Worm (Caenorhabditis elegans): ENCODE results near the gene F39E9.6.

F39E9.6 gene

ce11 chrII:3313442-3313841 is at the start of gene F39E9.6:
F39E9.6 (minus strand) TSS chrII:3313542.
- no peak for TF ChIP-seq unc-62 (GFP tag; optimal IDR thresholded peaks at IDR 0.05)

- no peak for TF ChIP-seq unc-62 (GFP tag; optimal IDR thresholded peaks at IDR 0.05)
These were observed 45.5 kb upstream of the F39E9.6 start, which contains the start of the genes lido-14 and bath-27 for ce11 chrII:3358834-3359233. lido-14 (plus strand) TSS chrII:3359134. bath-27 (plus strand) TSS chrII:3359139.

- TF ChIP-seq unc-62 (GFP tag; optimal IDR thresholded peaks at IDR 0.05), result no peak
These were observed 36.5 kb upstream of the F39E9.6 start, which contains the start of gene F14D2.8 for ce11 chrII:3349820-3350291. F14D2.8 (minus strand) TSS chrII:3349870.

ce11 chrII:3347940-3348610 is 34.7 kb upstream of the F39E9.6 start, which contains the start of the genes F14D2.14 and bath-29:
F14D2.14 (minus strand) TSS chrII:3347990.
bath-29 (plus strand) TSS chrII:3348560.
- TF ChIP-seq unc-62 (GFP tag; optimal IDR thresholded peaks at IDR 0.05), result no peak

- no peak for TF ChIP-seq unc-62 (GFP tag; optimal IDR thresholded peaks at IDR 0.05)
These were observed 33.0 kb upstream of the F39E9.6 start, which contains the start of gene bath-30 for ce11 chrII:3346328-3346780. bath-30 (minus strand) TSS chrII:3346378.

ce11 chrII:3344917-3345316 is 31.6 kb upstream of the F39E9.6 start, which contains the start of gene bath-28:
bath-28 (minus strand) TSS chrII:3344967.
- no peak for TF ChIP-seq unc-62 (GFP tag; optimal IDR thresholded peaks at IDR 0.05)

- TF ChIP-seq unc-62 (GFP tag; optimal IDR thresholded peaks at IDR 0.05), result no peak
These were observed 30.4 kb upstream of the F39E9.6 start, which contains the start of gene F14D2.15 for ce11 chrII:3343714-3344113. F14D2.15 (minus strand) TSS chrII:3343814.

ce11 chrII:3341989-3342388 is 28.6 kb upstream of the F39E9.6 start, which contains the start of gene F14D2.11:
F14D2.11 (minus strand) TSS chrII:3342089.
- TF ChIP-seq unc-62 (GFP tag; optimal IDR thresholded peaks at IDR 0.05), result no peak

ce11 chrII:3340818-3341217 is 27.5 kb upstream of the F39E9.6 start:
- TF ChIP-seq unc-62 (GFP tag; optimal IDR thresholded peaks at IDR 0.05), result no peak

ce11 chrII:3340251-3340650 is 26.9 kb upstream of the F39E9.6 start, which contains the start of gene F14D2.5:
F14D2.5 (plus strand) TSS chrII:3340551.
- TF ChIP-seq unc-62 (GFP tag; optimal IDR thresholded peaks at IDR 0.05), result no peak

- no peak for TF ChIP-seq unc-62 (GFP tag; optimal IDR thresholded peaks at IDR 0.05)
These were observed 25.2 kb upstream of the F39E9.6 start, which contains the start of gene F14D2.7 for ce11 chrII:3338556-3338955. F14D2.7 (minus strand) TSS chrII:3338656.

ce11 chrII:3337039-3337438 is 23.7 kb upstream of the F39E9.6 start, which contains the start of gene F14D2.19:
F14D2.19 (minus strand) TSS chrII:3337139.
- no peak for TF ChIP-seq unc-62 (GFP tag; optimal IDR thresholded peaks at IDR 0.05)

- no peak for TF ChIP-seq unc-62 (GFP tag; optimal IDR thresholded peaks at IDR 0.05)
These were observed 18.7 kb upstream of the F39E9.6 start, which contains the start of gene irld-27 for ce11 chrII:3332039-3332438. irld-27 (plus strand) TSS chrII:3332339.

- TF ChIP-seq unc-62 (GFP tag; optimal IDR thresholded peaks at IDR 0.05), result no peak
These were observed 13.8 kb upstream of the F39E9.6 start, which contains the start of gene Y46D2A.3 for ce11 chrII:3327104-3327503. Y46D2A.3 (minus strand) TSS chrII:3327204.

ce11 chrII:3323179-3323578 is 9.8 kb upstream of the F39E9.6 start, which contains the start of gene Y46D2A.2:
Y46D2A.2 (minus strand) TSS chrII:3323279.
- TF ChIP-seq unc-62 (GFP tag; optimal IDR thresholded peaks at IDR 0.05), result no peak

ce11 chrII:3322257-3322656 is 8.9 kb upstream of the F39E9.6 start, which contains the start of gene Y46D2A.1:
Y46D2A.1 (plus strand) TSS chrII:3322557.
- TF ChIP-seq unc-62 (GFP tag; optimal IDR thresholded peaks at IDR 0.05), result no peak
